Fruit fly (Drosophila melanogaster) whole organism, embryonic: ENCODE data around the gene sud1.
A peak's percentile ranks its signal among the peaks of the same experiment; 100 is the strongest.

Source experiments
- Antp ChIP-seq: fragments of 200-800 bp; sonication (Bioruptor generic); optimal IDR thresholded peaks from 3 replicates; lab custom pipeline; 2016; ENCODE audit warnings: missing biosample characterization, missing genetic modification characterization
- Bdp1 ChIP-seq: fragments of 200-800 bp; sonication (Bioruptor generic); optimal IDR thresholded peaks from 3 replicates; lab custom pipeline; 2016; ENCODE audit warnings: missing biosample characterization, missing genetic modification characterization
- CG10267 ChIP-seq: fragments of 200-800 bp; sonication (Bioruptor generic); optimal IDR thresholded peaks from 2 replicates; lab custom pipeline; 2018; ENCODE audit warnings: missing biosample characterization, mild to moderate bottlenecking, missing genetic modification characterization, moderate library complexity
- CG10462 ChIP-seq: fragments of 200-800 bp; sonication (Bioruptor generic); optimal IDR thresholded peaks from 2 replicates; lab custom pipeline; 2016; ENCODE audit warnings: missing biosample characterization, missing genetic modification characterization
- CG10543 ChIP-seq: fragments of 200-800 bp; sonication (Bioruptor generic); optimal IDR thresholded peaks from 3 replicates; lab custom pipeline; 2017; ENCODE audit warnings: missing biosample characterization, mild to moderate bottlenecking, missing genetic modification characterization, moderate library complexity
- CG12236 ChIP-seq: fragments of 200-800 bp; sonication (Bioruptor generic); optimal IDR thresholded peaks from 2 replicates; lab custom pipeline; 2016; ENCODE audit warnings: missing biosample characterization, missing genetic modification characterization
- CG12391 ChIP-seq: fragments of 200-800 bp; sonication (Bioruptor generic); optimal IDR thresholded peaks from 3 replicates; lab custom pipeline; 2018; ENCODE audit warnings: missing biosample characterization, mild to moderate bottlenecking, missing genetic modification characterization, moderate library complexity
- CG13287 ChIP-seq: fragments of 200-800 bp; sonication (Bioruptor generic); IDR thresholded peaks from 2 replicates; pipeline ENCODE4 v1.3.6; 2022; ENCODE audit warnings: missing biosample characterization, missing genetic modification characterization; ENCODE audit not compliant: partially characterized antibody
- CG14441 ChIP-seq: fragments of 200-800 bp; sonication (Bioruptor generic); IDR thresholded peaks from 2 replicates; pipeline ENCODE4 v1.3.6; 2022; ENCODE audit warnings: missing biosample characterization, missing genetic modification characterization
- CG16813 ChIP-seq: fragments of 200-800 bp; sonication (Bioruptor generic); IDR thresholded peaks from 3 replicates; pipeline ENCODE4 v1.3.6; 2022; ENCODE audit warnings: missing biosample characterization, missing genetic modification characterization; ENCODE audit not compliant: partially characterized antibody
- CG18619 ChIP-seq: fragments of 200-800 bp; sonication (Bioruptor generic); optimal IDR thresholded peaks from 3 replicates; lab custom pipeline; 2017; ENCODE audit warnings: missing biosample characterization, mild to moderate bottlenecking, missing genetic modification characterization
- CG30431 ChIP-seq: fragments of 200-800 bp; sonication (Bioruptor generic); optimal IDR thresholded peaks from 2 replicates; lab custom pipeline; 2017; ENCODE audit warnings: missing biosample characterization, missing genetic modification characterization
- CG3163 ChIP-seq: fragments of 200-800 bp; sonication (Bioruptor generic); optimal IDR thresholded peaks from 3 replicates; lab custom pipeline; 2016; ENCODE audit warnings: missing biosample characterization, missing genetic modification characterization
- CG4328 ChIP-seq: fragments of 200-800 bp; sonication (Bioruptor generic); optimal IDR thresholded peaks from 3 replicates; lab custom pipeline; 2017; ENCODE audit warnings: missing biosample characterization, missing genetic modification reagents, missing genetic modification characterization
- CG6791 ChIP-seq: fragments of 200-800 bp; sonication (Bioruptor generic); IDR thresholded peaks from 3 replicates; pipeline ENCODE4 v1.3.6; 2022; ENCODE audit warnings: missing biosample characterization, missing genetic modification characterization; ENCODE audit not compliant: partially characterized antibody
- CG7839 ChIP-seq: fragments of 200-800 bp; sonication (Bioruptor generic); optimal IDR thresholded peaks from 3 replicates; lab custom pipeline; 2018; ENCODE audit warnings: missing biosample characterization, mild to moderate bottlenecking, missing genetic modification characterization, moderate library complexity
- Dref ChIP-seq: fragments of 200-800 bp; sonication (Bioruptor generic); IDR thresholded peaks from 2 replicates; pipeline ENCODE4 v1.3.6; 2022; ENCODE audit warnings: missing biosample characterization, missing genetic modification characterization
- Drgx ChIP-seq: fragments of 200-800 bp; sonication (Bioruptor generic); IDR thresholded peaks from 2 replicates; pipeline ENCODE4 v1.3.6; 2022; ENCODE audit warnings: missing biosample characterization, missing genetic modification characterization
- E2f2 ChIP-seq: fragments of 200-800 bp; sonication (Bioruptor generic); IDR thresholded peaks from 2 replicates; pipeline ENCODE4 v1.3.6; 2022; ENCODE audit warnings: missing biosample characterization, missing genetic modification characterization
- H2.0 ChIP-seq: fragments of 200-800 bp; sonication (Bioruptor generic); IDR thresholded peaks from 2 replicates; pipeline ENCODE4 v1.3.6; 2022; ENCODE audit warnings: missing biosample characterization, missing genetic modification characterization
- Hr39 ChIP-seq: fragments of >200 bp; optimal IDR thresholded peaks from 2 replicates; lab custom pipeline; 2017
- Hr78 ChIP-seq, 2 experiments: fragments of 200-800 bp in 1 of 2; fragments of >200 bp in 1 of 2; sonication (Bioruptor generic) in 1 of 2; optimal IDR thresholded peaks; 2 replicates each; lab custom pipeline; 2017 to 2019; ENCODE audit warnings: missing biosample characterization in 2 of 2, missing genetic modification characterization in 2 of 2, mild to moderate bottlenecking in 1 of 2, moderate library complexity in 1 of 2
- MBD-R2 ChIP-seq: fragments of 200-800 bp; sonication (Bioruptor generic); IDR thresholded peaks from 2 replicates; pipeline ENCODE4 v1.3.6; 2022; ENCODE audit warnings: missing biosample characterization, missing genetic modification characterization
- Opbp ChIP-seq: fragments of 200-800 bp; sonication (Bioruptor generic); IDR thresholded peaks from 3 replicates; pipeline ENCODE4 v1.3.6; 2022; ENCODE audit warnings: missing biosample characterization, missing genetic modification characterization; ENCODE audit not compliant: partially characterized antibody
- Ptx1 ChIP-seq: fragments of 200-800 bp; sonication (Bioruptor generic); IDR thresholded peaks from 2 replicates; pipeline ENCODE4 v1.3.6; 2022; ENCODE audit warnings: missing biosample characterization, missing genetic modification characterization
- Scr ChIP-seq: fragments of 200-800 bp; sonication (Bioruptor generic); IDR thresholded peaks from 2 replicates; pipeline ENCODE4 v1.3.6; 2022; ENCODE audit warnings: missing biosample characterization, missing genetic modification characterization; ENCODE audit not compliant: partially characterized antibody
- Trl ChIP-seq, 3 experiments: fragments of >200 bp in 2 of 3; fragments of 200-800 bp in 1 of 3; sonication (Bioruptor generic) in 1 of 3; optimal IDR thresholded peaks; 2 replicates in 1 of 3; 3 replicates in 2 of 3; lab custom pipeline; 2016 to 2017; ENCODE audit warnings: missing biosample characterization in 1 of 3, missing genetic modification characterization in 1 of 3
- amos ChIP-seq: fragments of 200-800 bp; sonication (Bioruptor generic); IDR thresholded peaks from 2 replicates; pipeline ENCODE4 v1.3.6; 2022; ENCODE audit warnings: missing biosample characterization, missing genetic modification characterization; ENCODE audit not compliant: partially characterized antibody
- exex ChIP-seq: fragments of 200-800 bp; sonication (Bioruptor generic); optimal IDR thresholded peaks from 4 replicates; lab custom pipeline; 2018; ENCODE audit warnings: missing biosample characterization, mild to moderate bottlenecking, missing genetic modification characterization, moderate library complexity
- fd102C ChIP-seq: fragments of 200-800 bp; sonication (Bioruptor generic); optimal IDR thresholded peaks from 2 replicates; lab custom pipeline; 2018; ENCODE audit warnings: missing biosample characterization, mild to moderate bottlenecking, missing genetic modification characterization, moderate library complexity
- hth ChIP-seq: fragments of >200 bp; optimal IDR thresholded peaks from 2 replicates; lab custom pipeline; 2017; ENCODE audit warnings: inconsistent platforms
- oc ChIP-seq: fragments of 200-800 bp; sonication (Bioruptor generic); optimal IDR thresholded peaks from 2 replicates; lab custom pipeline; 2018; ENCODE audit warnings: missing biosample characterization, mild to moderate bottlenecking, missing genetic modification characterization, moderate library complexity
- prd ChIP-seq, 3 experiments: fragments of >200 bp in 2 of 3; fragments of 200-800 bp in 1 of 3; sonication (Bioruptor generic) in 1 of 3; optimal IDR thresholded peaks in 2 of 3; IDR thresholded peaks in 1 of 3; 2 replicates in 2 of 3; 3 replicates in 1 of 3; pipeline versions ENCODE4 v1.3.6 to Lab custom; 2017 to 2022; ENCODE audit warnings: missing biosample characterization in 1 of 3, missing genetic modification characterization in 1 of 3
- pzg ChIP-seq: fragments of 200-800 bp; sonication (Bioruptor generic); optimal IDR thresholded peaks from 3 replicates; lab custom pipeline; 2018; ENCODE audit warnings: missing biosample characterization, mild to moderate bottlenecking, missing genetic modification characterization, moderate library complexity
- run ChIP-seq: fragments of 200-800 bp; sonication (Bioruptor generic); optimal IDR thresholded peaks from 3 replicates; lab custom pipeline; 2018; ENCODE audit warnings: missing biosample characterization, mild to moderate bottlenecking, missing genetic modification characterization
- sens ChIP-seq: fragments of 200-800 bp; sonication (Bioruptor generic); peaks from one replicate; lab custom pipeline; 2016; ENCODE audit warnings: missing biosample characterization, missing genetic modification characterization
- sisA ChIP-seq: fragments of 200-800 bp; sonication (Bioruptor generic); IDR thresholded peaks from 2 replicates; pipeline ENCODE4 v1.3.6; 2022; ENCODE audit warnings: missing biosample characterization, missing genetic modification characterization
- slbo ChIP-seq: fragments of 200-800 bp; sonication (Bioruptor generic); IDR thresholded peaks from 2 replicates; pipeline ENCODE4 v1.3.6; 2022; ENCODE audit warnings: missing biosample characterization, missing genetic modification characterization
- zf30C ChIP-seq: fragments of 200-800 bp; sonication (Bioruptor generic); optimal IDR thresholded peaks from 3 replicates; lab custom pipeline; 2018; ENCODE audit warnings: missing biosample characterization, mild to moderate bottlenecking, missing genetic modification characterization

The sud1 gene

dm6 chr3R:24922270-24922669 lies 4.6 kb upstream of the sud1 start, which contains the start of gene Mink (continued):
- peak; percentile 22; the same call in 1 of the 2 replicates for TF ChIP-seq MBD-R2 (GFP tag; lab: Robert Waterston, UW)
- TF ChIP-seq CG10267: peak; percentile 8
- no peak for TF ChIP-seq exex (tag; lab: Kevin White, UChicago)
- TF ChIP-seq CG4328 (GFP tag; lab: Kevin White, UChicago): no peak
- TF ChIP-seq E2f2 (GFP tag; lab: Robert Waterston, UW): peak; percentile 93
- TF ChIP-seq Dref (GFP tag; lab: Robert Waterston, UW): peak; percentile 73
- peak; percentile 57; the same call in 1 of the 2 replicates for TF ChIP-seq CG13287 (GFP tag; lab: Robert Waterston, UW)
- peak; percentile 40 for TF ChIP-seq pzg
- 0 out of 2 replicates have a peak, but pooled peaks have one; percentile 19 for TF ChIP-seq Scr (GFP tag; lab: Robert Waterston, UW)
- TF ChIP-seq CG3163 (GFP tag; lab: Kevin White, UChicago): no peak

- TF ChIP-seq Scr (GFP tag; lab: Robert Waterston, UW) (0 out of 2 replicates have a peak, but pooled peaks have one; percentile 13), Opbp (GFP tag; lab: Robert Waterston, UW) (0 out of 3 replicates have a peak, but pooled peaks have one; percentile 34), CG18619 (GFP tag; lab: Kevin White, UChicago) (no peak), CG16813 (GFP tag; lab: Robert Waterston, UW) (peak; percentile 51; the same call in 2 of the 3 replicates), zf30C (no peak), oc (tag; lab: Kevin White, UChicago) (no peak), Bdp1 (GFP tag; lab: Kevin White, UChicago) (peak; percentile 89), amos (GFP tag; lab: Robert Waterston, UW) (peak; percentile 54; the same call in 1 of the 2 replicates), CG6791 (GFP tag; lab: Robert Waterston, UW) (peak; percentile 7; the same call in 1 of the 3 replicates), CG14441 (GFP tag; lab: Robert Waterston, UW) (no peak)
These were observed 2.8 kb downstream of the sud1 start for dm6 chr3R:24914864-24915263.

DNA sequence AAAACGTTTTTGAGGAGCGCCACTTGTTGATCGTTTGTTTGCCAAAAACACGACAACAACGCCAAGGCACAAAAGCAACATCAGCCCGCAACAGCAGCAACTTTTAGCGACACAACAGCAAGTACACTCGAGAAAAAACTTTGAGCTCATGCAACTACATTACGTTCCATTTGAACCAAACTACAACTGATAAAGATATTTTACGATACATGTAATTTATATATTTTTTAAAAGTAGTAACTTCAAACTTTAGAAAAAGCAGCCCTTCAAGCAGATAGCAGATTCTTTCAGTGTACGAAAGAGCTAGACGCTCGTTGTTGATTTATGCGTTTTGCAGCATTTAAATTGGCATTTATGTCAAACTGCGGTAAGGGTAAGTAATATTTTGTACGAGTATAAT lies 7.6 kb downstream of the sud1 start:
- no peak for TF ChIP-seq CG12391 (tag; lab: Kevin White, UChicago)
- no peak for TF ChIP-seq Antp (GFP tag; lab: Kevin White, UChicago)
- TF ChIP-seq CG10543 (GFP tag; lab: Kevin White, UChicago): no peak
- TF ChIP-seq Drgx (GFP tag; lab: Robert Waterston, UW): peak; percentile 81
- TF ChIP-seq hth: no peak
- TF ChIP-seq CG4328 (GFP tag; lab: Kevin White, UChicago): no peak
- TF ChIP-seq sens: peak; percentile 17
- TF ChIP-seq prd (optimal IDR thresholded peaks at IDR 0.05; lab: Kevin White, UChicago): no peak
- TF ChIP-seq prd (GFP tag; IDR thresholded peaks at IDR 0.05; lab: Robert Waterston, UW): peak; percentile 37; the same call in 1 of the 3 replicates
- no peak for TF ChIP-seq CG10462 (GFP tag; lab: Kevin White, UChicago)
- TF ChIP-seq Trl (optimal IDR thresholded peaks at IDR 0.05; lab: Kevin White, UChicago): no peak
- TF ChIP-seq Trl (GFP tag; optimal IDR thresholded peaks at IDR 0.05; lab: Kevin White, UChicago): no peak
- no peak for TF ChIP-seq Hr39
- no peak for TF ChIP-seq Hr78 (GFP tag; optimal IDR thresholded peaks at IDR 0.05; lab: Kevin White, UChicago)
- TF ChIP-seq CG12236 (GFP tag; lab: Kevin White, UChicago): no peak
- peak; percentile 34; the same call in 1 of the 2 replicates for TF ChIP-seq sisA
- TF ChIP-seq CG30431 (GFP tag; lab: Kevin White, UChicago): no peak
- 0 out of 2 replicates have a peak, but pooled peaks have one; percentile 28 for TF ChIP-seq Ptx1
- no peak for TF ChIP-seq fd102C (GFP tag; lab: Kevin White, UChicago)
- 0 out of 2 replicates have a peak, but pooled peaks have one; percentile 3 for TF ChIP-seq slbo (GFP tag; lab: Robert Waterston, UW)
- no peak for TF ChIP-seq CG7839 (tag; lab: Kevin White, UChicago)
- TF ChIP-seq run: no peak
- no peak for TF ChIP-seq H2.0 (GFP tag; lab: Robert Waterston, UW)
